Fruit fly (Drosophila melanogaster) whole organism, embryonic: Measurements from ENCODE around the gene CG5516.

Experiments
- B-H1 ChIP-seq: fragments of 200-800 bp; sonication (Bioruptor generic); IDR thresholded peaks from 3 replicates; pipeline ENCODE4 v1.3.6; 2022; ENCODE audit warnings: missing biosample characterization, missing genetic modification characterization
- BEAF-32 ChIP-seq: fragments of 200-800 bp; sonication (Bioruptor generic); optimal IDR thresholded peaks from 3 replicates; lab custom pipeline; 2017; ENCODE audit warnings: missing biosample characterization, missing genetic modification characterization, mild to moderate bottlenecking, moderate library complexity, missing genetic modification reagents
- CG10274 ChIP-seq: fragments of 200-800 bp; sonication (Bioruptor generic); optimal IDR thresholded peaks from 3 replicates; lab custom pipeline; 2017; ENCODE audit warnings: missing biosample characterization, mild to moderate bottlenecking, missing genetic modification characterization
- CG10959 ChIP-seq: fragments of 200-800 bp; sonication (Bioruptor generic); IDR thresholded peaks from 2 replicates; pipeline ENCODE4 v1.3.6; 2022; ENCODE audit warnings: missing biosample characterization, missing genetic modification characterization
- CG11696 ChIP-seq: fragments of 200-800 bp; sonication (Bioruptor generic); IDR thresholded peaks from 2 replicates; pipeline ENCODE4 v1.3.6; 2022; ENCODE audit warnings: missing biosample characterization, missing genetic modification characterization
- CG12219 ChIP-seq: fragments of 200-800 bp; sonication (Bioruptor generic); optimal IDR thresholded peaks from 3 replicates; lab custom pipeline; 2018; ENCODE audit warnings: missing biosample characterization, mild to moderate bottlenecking, missing genetic modification characterization
- CG13287 ChIP-seq: fragments of 200-800 bp; sonication (Bioruptor generic); IDR thresholded peaks from 2 replicates; pipeline ENCODE4 v1.3.6; 2022; ENCODE audit warnings: missing biosample characterization, missing genetic modification characterization; ENCODE audit not compliant: partially characterized antibody
- CG14667 ChIP-seq: fragments of 200-800 bp; sonication (Bioruptor generic); IDR thresholded peaks from 2 replicates; pipeline ENCODE4 v1.3.6; 2022; ENCODE audit warnings: missing biosample characterization, missing genetic modification characterization
- CG14965 ChIP-seq: fragments of 200-800 bp; sonication (Bioruptor generic); optimal IDR thresholded peaks from 2 replicates; lab custom pipeline; 2016; ENCODE audit warnings: missing biosample characterization, missing genetic modification characterization, borderline replicate concordance
- CG15011 ChIP-seq: fragments of 200-800 bp; sonication (Bioruptor generic); optimal IDR thresholded peaks from 3 replicates; lab custom pipeline; 2018; ENCODE audit warnings: missing biosample characterization, mild to moderate bottlenecking, missing genetic modification characterization
- CG1529 ChIP-seq: fragments of 200-800 bp; sonication (Bioruptor generic); optimal IDR thresholded peaks from 3 replicates; lab custom pipeline; 2018; ENCODE audit warnings: missing biosample characterization, missing genetic modification characterization
- CG16815 ChIP-seq: fragments of 200-800 bp; sonication (Bioruptor generic); optimal IDR thresholded peaks from 3 replicates; lab custom pipeline; 2017; ENCODE audit warnings: missing biosample characterization, mild to moderate bottlenecking, missing genetic modification characterization
- CG33557 ChIP-seq: fragments of 200-800 bp; sonication (Bioruptor generic); optimal IDR thresholded peaks from 2 replicates; lab custom pipeline; 2019; ENCODE audit warnings: missing biosample characterization, mild to moderate bottlenecking, missing genetic modification characterization, moderate library complexity
- CG34422 ChIP-seq: fragments of 200-800 bp; sonication (Bioruptor generic); IDR thresholded peaks from 3 replicates; pipeline ENCODE4 v1.3.6; 2022; ENCODE audit warnings: missing biosample characterization, missing genetic modification characterization
- CG42726 ChIP-seq: fragments of 200-800 bp; sonication (Bioruptor generic); IDR thresholded peaks from 2 replicates; pipeline ENCODE4 v1.3.6; 2022; ENCODE audit warnings: missing biosample characterization, missing genetic modification characterization; ENCODE audit not compliant: partially characterized antibody
- CG43689 ChIP-seq: fragments of 200-800 bp; sonication (Bioruptor generic); IDR thresholded peaks from 2 replicates; pipeline ENCODE4 v1.3.6; 2022; ENCODE audit warnings: missing biosample characterization, missing genetic modification characterization
- CG6765 ChIP-seq: fragments of 200-800 bp; sonication (Bioruptor generic); optimal IDR thresholded peaks from 3 replicates; lab custom pipeline; 2017; ENCODE audit warnings: missing biosample characterization, mild to moderate bottlenecking, missing genetic modification characterization
- CG7745 ChIP-seq: fragments of 200-800 bp; sonication (Bioruptor generic); optimal IDR thresholded peaks from 2 replicates; lab custom pipeline; 2018; ENCODE audit warnings: missing biosample characterization, mild to moderate bottlenecking, missing genetic modification characterization, moderate library complexity
- CG8924 ChIP-seq: fragments of 200-800 bp; optimal IDR thresholded peaks from 3 replicates; lab custom pipeline; 2019; ENCODE audit warnings: missing biosample characterization, mild to moderate bottlenecking, missing genetic modification characterization, moderate library complexity
- CG9609 ChIP-seq: fragments of 200-800 bp; sonication (Bioruptor generic); optimal IDR thresholded peaks from 3 replicates; lab custom pipeline; 2016; ENCODE audit warnings: missing biosample characterization, missing genetic modification characterization
- D19B ChIP-seq: fragments of 200-800 bp; sonication (Bioruptor generic); optimal IDR thresholded peaks from 2 replicates; lab custom pipeline; 2017; ENCODE audit warnings: missing biosample characterization, mild to moderate bottlenecking, missing genetic modification characterization
- Deaf1 ChIP-seq: fragments of 200-800 bp; optimal IDR thresholded peaks from 3 replicates; lab custom pipeline; 2019; ENCODE audit warnings: missing biosample characterization, mild to moderate bottlenecking, missing genetic modification characterization, moderate library complexity
- Doc3 ChIP-seq: fragments of 200-800 bp; sonication (Bioruptor generic); IDR thresholded peaks from 3 replicates; pipeline ENCODE4 v1.3.6; 2022; ENCODE audit warnings: missing biosample characterization, missing genetic modification characterization; ENCODE audit not compliant: partially characterized antibody
- H15 ChIP-seq: fragments of 200-800 bp; sonication (Bioruptor generic); IDR thresholded peaks from 3 replicates; pipeline ENCODE4 v1.3.6; 2022; ENCODE audit warnings: missing biosample characterization, missing genetic modification characterization
- Hmx ChIP-seq: fragments of 200-800 bp; sonication (Bioruptor generic); optimal IDR thresholded peaks from 2 replicates; lab custom pipeline; 2016; ENCODE audit warnings: missing biosample characterization, missing genetic modification characterization
- Hsf ChIP-seq: fragments of 200-800 bp; sonication (Bioruptor generic); optimal IDR thresholded peaks from 3 replicates; lab custom pipeline; 2016; ENCODE audit warnings: missing biosample characterization, missing genetic modification characterization
- MBD-R2 ChIP-seq: fragments of 200-800 bp; sonication (Bioruptor generic); IDR thresholded peaks from 2 replicates; pipeline ENCODE4 v1.3.6; 2022; ENCODE audit warnings: missing biosample characterization, missing genetic modification characterization
- NK7.1 ChIP-seq: fragments of 200-800 bp; sonication (Bioruptor generic); optimal IDR thresholded peaks from 3 replicates; lab custom pipeline; 2016; ENCODE audit warnings: missing biosample characterization, missing genetic modification characterization
- Nf-YB ChIP-seq: fragments of 200-800 bp; sonication (Bioruptor generic); optimal IDR thresholded peaks from 3 replicates; lab custom pipeline; 2019; ENCODE audit warnings: missing biosample characterization, mild to moderate bottlenecking, missing genetic modification characterization, moderate library complexity
- NfI ChIP-seq: fragments of 200-800 bp; sonication (Bioruptor generic); optimal IDR thresholded peaks from 3 replicates; lab custom pipeline; 2018; ENCODE audit warnings: missing biosample characterization, mild to moderate bottlenecking, missing genetic modification characterization, moderate library complexity
- Oaz ChIP-seq: fragments of 200-800 bp; sonication (Bioruptor generic); IDR thresholded peaks from 2 replicates; pipeline ENCODE4 v1.3.6; 2022; ENCODE audit warnings: missing biosample characterization, missing genetic modification characterization
- Optix ChIP-seq: fragments of 200-800 bp; sonication (Bioruptor generic); IDR thresholded peaks from 3 replicates; pipeline ENCODE4 v1.3.6; 2022; ENCODE audit warnings: missing biosample characterization, missing genetic modification characterization
- Sin3A ChIP-seq: fragments of >200 bp; optimal IDR thresholded peaks from 2 replicates; lab custom pipeline; 2018
- amos ChIP-seq: fragments of 200-800 bp; sonication (Bioruptor generic); IDR thresholded peaks from 2 replicates; pipeline ENCODE4 v1.3.6; 2022; ENCODE audit warnings: missing biosample characterization, missing genetic modification characterization; ENCODE audit not compliant: partially characterized antibody
- ara ChIP-seq: fragments of 200-800 bp; sonication (Bioruptor generic); IDR thresholded peaks from 2 replicates; pipeline ENCODE4 v1.3.6; 2022; ENCODE audit warnings: missing biosample characterization, missing genetic modification characterization
- ash1 ChIP-seq: fragments of 200-800 bp; sonication (Bioruptor generic); optimal IDR thresholded peaks from 2 replicates; lab custom pipeline; 2018; ENCODE audit warnings: missing biosample characterization, mild to moderate bottlenecking, missing genetic modification characterization
- ato ChIP-seq: fragments of 200-800 bp; sonication (Bioruptor generic); IDR thresholded peaks from 2 replicates; pipeline ENCODE4 v1.3.6; 2022; ENCODE audit warnings: missing biosample characterization, missing genetic modification characterization; ENCODE audit not compliant: partially characterized antibody
- chm ChIP-seq: fragments of 200-800 bp; sonication (Bioruptor generic); IDR thresholded peaks from 2 replicates; pipeline ENCODE4 v1.3.6; 2022; ENCODE audit warnings: missing biosample characterization, missing genetic modification characterization
- chn ChIP-seq: fragments of 200-800 bp; sonication (Bioruptor generic); optimal IDR thresholded peaks from 2 replicates; lab custom pipeline; 2016; ENCODE audit warnings: missing biosample characterization, missing genetic modification characterization
- ham ChIP-seq: fragments of 200-800 bp; sonication (Bioruptor generic); IDR thresholded peaks from 2 replicates; pipeline ENCODE4 v1.3.6; 2022; ENCODE audit warnings: missing biosample characterization, missing genetic modification characterization
- hb ChIP-seq: fragments of 200-800 bp; sonication (Bioruptor generic); IDR thresholded peaks from 3 replicates; pipeline ENCODE4 v1.3.6; 2022; ENCODE audit warnings: missing biosample characterization, missing genetic modification characterization; ENCODE audit not compliant: partially characterized antibody
- jigr1 ChIP-seq: fragments of 200-800 bp; sonication (Bioruptor generic); IDR thresholded peaks from 3 replicates; pipeline ENCODE4 v1.3.6; 2022; ENCODE audit warnings: missing biosample characterization, missing genetic modification characterization
- nerfin-2 ChIP-seq: fragments of 200-800 bp; sonication (Bioruptor generic); IDR thresholded peaks from 2 replicates; pipeline ENCODE4 v1.3.6; 2022; ENCODE audit warnings: missing biosample characterization, missing genetic modification characterization; ENCODE audit not compliant: partially characterized antibody
- prd ChIP-seq, 3 experiments: fragments of >200 bp in 2 of 3; fragments of 200-800 bp in 1 of 3; sonication (Bioruptor generic) in 1 of 3; optimal IDR thresholded peaks in 2 of 3; IDR thresholded peaks in 1 of 3; 2 replicates in 2 of 3; 3 replicates in 1 of 3; pipeline versions ENCODE4 v1.3.6 to Lab custom; 2017 to 2022; ENCODE audit warnings: missing biosample characterization in 1 of 3, missing genetic modification characterization in 1 of 3
- row ChIP-seq: fragments of 200-800 bp; sonication (Bioruptor generic); IDR thresholded peaks from 3 replicates; pipeline ENCODE4 v1.3.6; 2022; ENCODE audit warnings: missing biosample characterization, missing genetic modification characterization
- seq ChIP-seq: fragments of 200-800 bp; sonication (Bioruptor generic); IDR thresholded peaks from 2 replicates; pipeline ENCODE4 v1.3.6; 2022; ENCODE audit warnings: missing biosample characterization, missing genetic modification characterization
- slp2 ChIP-seq: fragments of 200-800 bp; sonication (Bioruptor generic); optimal IDR thresholded peaks from 2 replicates; lab custom pipeline; 2016; ENCODE audit warnings: missing biosample characterization, missing genetic modification characterization
- so ChIP-seq: fragments of 200-800 bp; sonication (Bioruptor generic); IDR thresholded peaks from 3 replicates; pipeline ENCODE4 v1.3.6; 2022; ENCODE audit warnings: missing biosample characterization, missing genetic modification characterization
- sr ChIP-seq: fragments of 200-800 bp; sonication (Bioruptor generic); IDR thresholded peaks from 3 replicates; pipeline ENCODE4 v1.3.6; 2022; ENCODE audit warnings: missing biosample characterization, missing genetic modification characterization
- stwl ChIP-seq: fragments of 200-800 bp; sonication (Bioruptor generic); optimal IDR thresholded peaks from 3 replicates; lab custom pipeline; 2018; ENCODE audit warnings: missing biosample characterization, mild to moderate bottlenecking, missing genetic modification characterization, moderate library complexity
- ttk ChIP-seq: fragments of 200-800 bp; sonication (Bioruptor generic); IDR thresholded peaks from 2 replicates; pipeline ENCODE4 v2.1.2; 2022; ENCODE audit warnings: missing biosample characterization, missing genetic modification characterization
- twi ChIP-seq: fragments of 200-800 bp; optimal IDR thresholded peaks from 2 replicates; lab custom pipeline; 2019; ENCODE audit warnings: missing biosample characterization, mild to moderate bottlenecking, missing genetic modification characterization, moderate library complexity

CG5516 gene

dm6 chr3R:16005943-16006342 lies 42.3 kb downstream of the CG5516 start (continued):
- TF ChIP-seq CG33557 (peak; percentile 62), Optix (GFP tag; lab: Robert Waterston, UW) (no peak), Hmx (GFP tag; lab: Kevin White, UChicago) (no peak), NfI (peak; percentile 17), CG14667 (GFP tag; lab: Robert Waterston, UW) (no peak), jigr1 (GFP tag; lab: Robert Waterston, UW) (no peak), nerfin-2 (GFP tag; lab: Robert Waterston, UW) (no peak), chm (GFP tag; lab: Robert Waterston, UW) (no peak), ttk (no peak), CG9609 (GFP tag; lab: Kevin White, UChicago) (no peak), CG10959 (GFP tag; lab: Robert Waterston, UW) (no peak), D19B (no peak), B-H1 (GFP tag; lab: Robert Waterston, UW) (no peak), Doc3 (GFP tag; lab: Robert Waterston, UW) (no peak), CG10274 (no peak), ara (GFP tag; lab: Robert Waterston, UW) (no peak), stwl (no peak), Oaz (no peak), CG14965 (no peak), CG43689 (GFP tag; lab: Robert Waterston, UW) (no peak), CG16815 (GFP tag; lab: Kevin White, UChicago) (no peak), CG34422 (GFP tag; lab: Robert Waterston, UW) (no peak), Hsf (GFP tag; lab: Kevin White, UChicago) (no peak), CG12219 (peak; percentile 36), Nf-YB (GFP tag; lab: Kevin White, UChicago) (peak; percentile 42), hb (GFP tag; lab: Robert Waterston, UW) (no peak), ash1 (GFP tag; lab: Kevin White, UChicago) (no peak), amos (no peak), CG7745 (tag; lab: Kevin White, UChicago) (no peak), ham (GFP tag; lab: Robert Waterston, UW) (no peak), twi (no peak), row (GFP tag; lab: Robert Waterston, UW) (no peak), CG15011 (peak; percentile 54), MBD-R2 (GFP tag; lab: Robert Waterston, UW) (no peak), prd (optimal IDR thresholded peaks at IDR 0.05; lab: Kevin White, UChicago) (no peak), prd (GFP tag; IDR thresholded peaks at IDR 0.05; lab: Robert Waterston, UW) (no peak), chn (no peak), so (GFP tag; lab: Robert Waterston, UW) (no peak), CG42726 (GFP tag; lab: Robert Waterston, UW) (no peak), slp2 (GFP tag; lab: Kevin White, UChicago) (no peak), BEAF-32 (GFP tag; lab: Kevin White, UChicago) (no peak), Sin3A (no peak), seq (GFP tag; lab: Robert Waterston, UW) (no peak), CG13287 (GFP tag; lab: Robert Waterston, UW) (no peak), Deaf1 (no peak), CG8924 (tag; lab: Kevin White, UChicago) (no peak), H15 (GFP tag; lab: Robert Waterston, UW) (no peak), CG1529 (GFP tag; lab: Kevin White, UChicago) (peak; percentile 37), CG6765 (GFP tag; lab: Kevin White, UChicago) (peak; percentile 36), ato (GFP tag; lab: Robert Waterston, UW) (no peak), CG11696 (no peak), NK7.1 (GFP tag; lab: Kevin White, UChicago) (no peak), sr (GFP tag; lab: Robert Waterston, UW) (no peak)
